Worm (Caenorhabditis elegans) whole organism, L4/young adult: ENCODE results near the gene K02E2.8.

Experiments
- dao-5 ChIP-seq: sonication (generic microtip); optimal IDR thresholded peaks from 2 replicates; lab custom pipeline; 2016; ENCODE audit warnings: missing genotype, missing genetic modification characterization, moderate library complexity, missing compliant biosample characterization
- him-1 ChIP-seq: sonication (generic microtip); optimal IDR thresholded peaks from 2 replicates; lab custom pipeline; 2016; ENCODE audit warnings: missing genotype, missing genetic modification reagents, missing genetic modification characterization, missing compliant biosample characterization

- TF ChIP-seq dao-5 (no peak), him-1 (tag; lab: Kevin White, UChicago) (no peak)
Measured at ce11 chrV:20415415-20415814, 48.7 kb upstream of the K02E2.8 start.
